Fruit fly (Drosophila melanogaster) Kc167 (cell line): ENCODE data around the gene orb.

Source experiments
- Myc ChIP-seq: fragments of >200 bp; optimal IDR thresholded peaks from 2 replicates; lab custom pipeline; 2017; ENCODE audit warnings: missing external identifiers
- Sin3A ChIP-seq: fragments of >200 bp; optimal IDR thresholded peaks from 2 replicates; lab custom pipeline; 2018; ENCODE audit warnings: missing external identifiers
- h ChIP-seq: fragments of >200 bp; optimal IDR thresholded peaks from 3 replicates; lab custom pipeline; 2018; ENCODE audit warnings: missing external identifiers
- insv ChIP-seq: fragments of >200 bp; optimal IDR thresholded peaks from 3 replicates; lab custom pipeline; 2018; ENCODE audit warnings: missing external identifiers
- psq ChIP-seq: fragments of >200 bp; optimal IDR thresholded peaks from 2 replicates; lab custom pipeline; 2017; ENCODE audit warnings: missing external identifiers
- ttk ChIP-seq: sonication (Bioruptor generic); optimal IDR thresholded peaks from 2 replicates; lab custom pipeline; 2017; ENCODE audit warnings: missing external identifiers

orb gene

dm6 chr3R:23228605-23229264 is 51.9 kb downstream of the orb start:
- no peak for TF ChIP-seq Myc (lab: Kevin White, UChicago)
- TF ChIP-seq h (lab: Kevin White, UChicago) = no peak
- TF ChIP-seq insv (lab: Kevin White, UChicago) = no peak
- TF ChIP-seq Sin3A = no peak
- TF ChIP-seq ttk (lab: Kevin White, UChicago) = no peak
- TF ChIP-seq psq (lab: Kevin White, UChicago) = no peak

- TF ChIP-seq psq (lab: Kevin White, UChicago) (no peak), ttk (lab: Kevin White, UChicago) (no peak), insv (lab: Kevin White, UChicago) (no peak), h (lab: Kevin White, UChicago) (no peak), Sin3A (no peak), Myc (lab: Kevin White, UChicago) (no peak)
Measured at dm6 chr3R:23226521-23227039, 54.1 kb downstream of the orb start, which contains the start of gene cnc. TSS of gene cnc (minus strand) at chr3R:23226711.

dm6 chr3R:23225266-23225665 is 55.4 kb downstream of the orb start:
- TF ChIP-seq insv (lab: Kevin White, UChicago) = no peak
- TF ChIP-seq Sin3A = no peak
- no peak for TF ChIP-seq Myc (lab: Kevin White, UChicago)
- no peak for TF ChIP-seq ttk (lab: Kevin White, UChicago)
- no peak for TF ChIP-seq psq (lab: Kevin White, UChicago)
- no peak for TF ChIP-seq h (lab: Kevin White, UChicago)

- TF ChIP-seq psq (lab: Kevin White, UChicago) (no peak), Sin3A (no peak), ttk (lab: Kevin White, UChicago) (no peak)
Measured at dm6 chr3R:23223151-23223810, 57.4 kb downstream of the orb start.

- TF ChIP-seq Sin3A (no peak), Myc (lab: Kevin White, UChicago) (no peak), ttk (lab: Kevin White, UChicago) (no peak), h (lab: Kevin White, UChicago) (no peak), psq (lab: Kevin White, UChicago) (no peak)
Measured at dm6 chr3R:23221680-23222148, 58.9 kb downstream of the orb start.

- TF ChIP-seq Myc (lab: Kevin White, UChicago) (no peak), h (lab: Kevin White, UChicago) (no peak), ttk (lab: Kevin White, UChicago) (no peak), insv (lab: Kevin White, UChicago) (no peak), Sin3A (no peak), psq (lab: Kevin White, UChicago) (no peak)
Measured at dm6 chr3R:23221003-23221679, 59.5 kb downstream of the orb start.

- TF ChIP-seq Myc (lab: Kevin White, UChicago) (no peak), insv (lab: Kevin White, UChicago) (no peak), ttk (lab: Kevin White, UChicago) (no peak), h (lab: Kevin White, UChicago) (no peak), psq (lab: Kevin White, UChicago) (no peak), Sin3A (no peak)
Measured at dm6 chr3R:23220239-23221002, 60.2 kb downstream of the orb start.

dm6 chr3R:23217142-23217771 is 63.4 kb downstream of the orb start:
- TF ChIP-seq psq (lab: Kevin White, UChicago) (no peak), insv (lab: Kevin White, UChicago) (no peak), Sin3A (no peak), Myc (lab: Kevin White, UChicago) (no peak), ttk (lab: Kevin White, UChicago) (no peak), h (lab: Kevin White, UChicago) (no peak)

- TF ChIP-seq insv (lab: Kevin White, UChicago) (no peak), Sin3A (no peak), psq (lab: Kevin White, UChicago) (no peak), h (lab: Kevin White, UChicago) (no peak), ttk (lab: Kevin White, UChicago) (no peak)
Measured at dm6 chr3R:23215434-23215730, 65.3 kb downstream of the orb start.

- TF ChIP-seq h (lab: Kevin White, UChicago) = no peak
- TF ChIP-seq Myc (lab: Kevin White, UChicago) = no peak
- TF ChIP-seq insv (lab: Kevin White, UChicago) = no peak
- no peak for TF ChIP-seq ttk (lab: Kevin White, UChicago)
- TF ChIP-seq psq (lab: Kevin White, UChicago) = no peak
- TF ChIP-seq Sin3A = no peak
Measured at dm6 chr3R:23214603-23215433, 65.8 kb downstream of the orb start.
